Fruit fly (Drosophila melanogaster): Measurements from ENCODE around the gene LanB2.

DNA sequence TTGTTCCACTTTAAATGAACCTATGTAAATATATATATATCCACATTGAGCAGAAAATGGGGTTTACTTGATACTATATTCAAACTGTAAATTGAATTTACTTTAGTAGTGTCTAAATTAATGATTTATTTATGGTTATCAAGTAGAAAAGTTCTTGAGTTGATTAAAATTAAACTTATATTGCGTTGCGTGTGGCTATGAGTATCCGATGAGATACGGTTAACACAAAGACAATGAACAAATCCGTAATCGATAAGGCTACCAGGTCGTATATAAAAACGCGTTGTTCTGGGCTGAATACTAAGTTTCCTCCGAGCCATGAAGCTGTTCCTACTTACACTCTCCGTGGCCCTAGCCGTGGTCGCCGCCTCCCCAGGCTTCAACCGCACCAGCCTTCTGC is 24.3 kb downstream of the LanB2 start, which contains the start of gene CG18179:
- TF ChIP-seq insv (optimal IDR thresholded peaks at IDR 0.05) (no peak), psq (optimal IDR thresholded peaks at IDR 0.05) (no peak), h (optimal IDR thresholded peaks at IDR 0.05) (no peak), ttk (optimal IDR thresholded peaks at IDR 0.05) (no peak), Sin3A (optimal IDR thresholded peaks at IDR 0.05) (no peak)
